Worm (Caenorhabditis elegans): ENCODE results near the gene act-3.

Gene act-3

ce11 chrV:11113607-11114006 lies 39.3 kb upstream of the act-3 start, which contains the start of gene math-33:
TSS of gene math-33 (plus strand) at chrV:11113907.
- no peak for TF ChIP-seq ceh-48 (tag; optimal IDR thresholded peaks at IDR 0.05)
- TF ChIP-seq K09A11.1 (tag; optimal IDR thresholded peaks at IDR 0.05; ENCODE audit: insufficient read depth) = no peak
- no peak for TF ChIP-seq pha-2 (tag; optimal IDR thresholded peaks at IDR 0.05)
- no peak for TF ChIP-seq hlh-30 (tag; optimal IDR thresholded peaks at IDR 0.05; ENCODE audit: insufficient read depth)
- TF ChIP-seq elt-4 (tag; optimal IDR thresholded peaks at IDR 0.05) = no peak
- TF ChIP-seq ceh-6 (GFP tag; optimal IDR thresholded peaks at IDR 0.05) = no peak
- TF ChIP-seq dve-1 (tag; optimal IDR thresholded peaks at IDR 0.05) = no peak
- TF ChIP-seq K02D7.2 (tag; optimal IDR thresholded peaks at IDR 0.05) = no peak
- no peak for TF ChIP-seq ceh-31 (tag; optimal IDR thresholded peaks at IDR 0.05)
- TF ChIP-seq pat-9 (tag; optimal IDR thresholded peaks at IDR 0.05) = no peak
- no peak for TF ChIP-seq mec-3 (tag; optimal IDR thresholded peaks at IDR 0.05; ENCODE audit: borderline replicate concordance)
- TF ChIP-seq npax-4 (tag; optimal IDR thresholded peaks at IDR 0.05) = no peak
- no peak for TF ChIP-seq pqm-1 (tag; optimal IDR thresholded peaks at IDR 0.05)
- no peak for TF ChIP-seq unc-55 (GFP tag; optimal IDR thresholded peaks at IDR 0.05)
- no peak for TF ChIP-seq sdc-2 (tag; optimal IDR thresholded peaks at IDR 0.05)
- TF ChIP-seq ama-1 (optimal IDR thresholded peaks at IDR 0.05) = no peak
- no peak for TF ChIP-seq ref-2 (tag; optimal IDR thresholded peaks at IDR 0.05)
- TF ChIP-seq unc-86 (tag; optimal IDR thresholded peaks at IDR 0.05) = no peak
- TF ChIP-seq gmeb-2 (tag; optimal IDR thresholded peaks at IDR 0.05) = no peak
- TF ChIP-seq elt-2 (tag; optimal IDR thresholded peaks at IDR 0.05) = no peak

ce11 chrV:11113041-11113574 lies 38.8 kb upstream of the act-3 start, which contains the start of gene erfa-3:
TSS of gene erfa-3 (minus strand) at chrV:11113091.
- TF ChIP-seq T23F11.4 (GFP tag; optimal IDR thresholded peaks at IDR 0.05) (peak; percentile 71), ref-2 (tag; optimal IDR thresholded peaks at IDR 0.05) (peak; percentile 84), tbx-2 (tag; optimal IDR thresholded peaks at IDR 0.05) (peak; percentile 88), pha-4 (tag; optimal IDR thresholded peaks at IDR 0.05) (no peak), hlh-8 (tag; optimal IDR thresholded peaks at IDR 0.05) (peak; percentile 68), fax-1 (tag; optimal IDR thresholded peaks at IDR 0.05) (peak; percentile 76), tbx-7 (tag; optimal IDR thresholded peaks at IDR 0.05) (peak; percentile 44), pat-9 (tag; optimal IDR thresholded peaks at IDR 0.05) (peak; percentile 75), ets-4 (tag; optimal IDR thresholded peaks at IDR 0.05) (peak; percentile 31), Y22D7AL.16 (tag; optimal IDR thresholded peaks at IDR 0.05) (peak; percentile 52), pqm-1 (tag; optimal IDR thresholded peaks at IDR 0.05) (no peak), npax-4 (tag; optimal IDR thresholded peaks at IDR 0.05) (peak; percentile 45), elt-4 (tag; optimal IDR thresholded peaks at IDR 0.05) (no peak), hlh-15 (tag; optimal IDR thresholded peaks at IDR 0.05) (peak; percentile 75), K09A11.1 (tag; optimal IDR thresholded peaks at IDR 0.05; ENCODE audit: insufficient read depth) (peak; percentile 87), ceh-45 (GFP tag; IDR thresholded peaks at IDR 0.05) (peak; percentile 24; the same call in 1 of the 2 replicates), unc-86 (tag; optimal IDR thresholded peaks at IDR 0.05) (peak; percentile 74), ceh-22 (tag; optimal IDR thresholded peaks at IDR 0.05) (no peak), rnt-1 (tag; optimal IDR thresholded peaks at IDR 0.05) (peak; percentile 69), ceh-14 (tag; optimal IDR thresholded peaks at IDR 0.05) (peak; percentile 91), ceh-2 (tag; optimal IDR thresholded peaks at IDR 0.05) (peak; percentile 65), F13H6.1 (tag; optimal IDR thresholded peaks at IDR 0.05) (peak; percentile 63), nhr-11 (tag; optimal IDR thresholded peaks at IDR 0.05) (no peak), elt-2 (tag; optimal IDR thresholded peaks at IDR 0.05) (peak; percentile 90), hlh-30 (tag; optimal IDR thresholded peaks at IDR 0.05; ENCODE audit: insufficient read depth) (peak; percentile 49), ceh-48 (tag; optimal IDR thresholded peaks at IDR 0.05) (peak; percentile 51), nfya-1 (tag; optimal IDR thresholded peaks at IDR 0.05) (peak; percentile 73), ceh-31 (tag; optimal IDR thresholded peaks at IDR 0.05) (peak; percentile 70), ceh-6 (GFP tag; optimal IDR thresholded peaks at IDR 0.05) (peak; percentile 64), ceh-19 (GFP tag; optimal IDR thresholded peaks at IDR 0.05) (peak; percentile 82), pag-3 (tag; optimal IDR thresholded peaks at IDR 0.05; ENCODE audit: borderline replicate concordance) (no peak), nhr-232 (tag; optimal IDR thresholded peaks at IDR 0.05) (peak; percentile 62), unc-55 (GFP tag; optimal IDR thresholded peaks at IDR 0.05) (no peak), hlh-13 (GFP tag; optimal IDR thresholded peaks at IDR 0.05) (peak; percentile 18), dmd-4 (tag; optimal IDR thresholded peaks at IDR 0.05; ENCODE audit: borderline replicate concordance) (peak; percentile 32), sox-4 (tag; optimal IDR thresholded peaks at IDR 0.05) (peak; percentile 72), ttx-3 (tag; optimal IDR thresholded peaks at IDR 0.05) (peak; percentile 81), ceh-24 (tag; optimal IDR thresholded peaks at IDR 0.05) (peak; percentile 51), lin-11 (tag; optimal IDR thresholded peaks at IDR 0.05) (peak; percentile 54), ztf-16 (tag; optimal IDR thresholded peaks at IDR 0.05) (peak; percentile 63), fkh-10 (GFP tag; optimal IDR thresholded peaks at IDR 0.05) (no peak), ama-1 (optimal IDR thresholded peaks at IDR 0.05) (no peak)
